Fruit fly (Drosophila melanogaster) whole organism: ENCODE measurements around the gene Cul5.

ENCODE experiments used
- CG8478 ChIP-seq: fragments of >200 bp; optimal IDR thresholded peaks from 2 replicates; lab custom pipeline; 2018; ENCODE audit warnings: inconsistent platforms
- Dll ChIP-seq: fragments of >200 bp; optimal IDR thresholded peaks from 2 replicates; lab custom pipeline; 2017
- psq ChIP-seq: fragments of >200 bp; optimal IDR thresholded peaks from 2 replicates; lab custom pipeline; 2017
- usp ChIP-seq: fragments of >200 bp; optimal IDR thresholded peaks from 2 replicates; lab custom pipeline; 2017; ENCODE audit warnings: missing biosample characterization, missing genetic modification characterization, mixed read lengths

- TF ChIP-seq Dll (lab: Kevin White, UChicago) = no peak
- no peak for TF ChIP-seq psq (lab: Kevin White, UChicago)
- TF ChIP-seq CG8478 (lab: Kevin White, UChicago) = no peak
- no peak for TF ChIP-seq usp (GFP tag; lab: Kevin White, UChicago)
Observed at dm6 chr3R:29033909-29034629, 28.7 kb downstream of the Cul5 start, which contains the start of the genes beta4GalNAcTB and Cpsf100.
